Worm (Caenorhabditis elegans) whole organism, early embryonic: ENCODE measurements around the gene tab-1.

ENCODE experiments used
- ama-1 ChIP-seq: fragments of 150-350 bp; optimal IDR thresholded peaks from 2 replicates; lab custom pipeline; 2014
- flt-1 ChIP-seq: fragments of 200-800 bp; sonication (Bioruptor generic); IDR thresholded peaks from 2 replicates; pipeline ENCODE4 v1.3.6; 2022; ENCODE audit warnings: missing genetic modification characterization, missing compliant biosample characterization

- TF ChIP-seq ama-1, result no peak
- TF ChIP-seq flt-1 (GFP tag; lab: Robert Waterston, UW), result no peak
Measured at ce11 chrII:6803024-6803423, at the start of gene tab-1.
